Fruit fly (Drosophila melanogaster): Measurements from ENCODE around the gene CG15803.

dm6 chr3R:18355781-18356180 lies 4.7 kb downstream of the CG15803 start:
- TF ChIP-seq CG8478 (optimal IDR thresholded peaks at IDR 0.05), result no peak
- TF ChIP-seq CTCF (optimal IDR thresholded peaks at IDR 0.05), result no peak

Data from S2 (cell line).